Fruit fly (Drosophila melanogaster) whole organism, prepupa: ENCODE measurements around the gene Pld3.
A peak's percentile ranks its signal among the peaks of the same experiment; 100 is the strongest.

Experiments
- CG1621 ChIP-seq: fragments of 200-800 bp; sonication (Bioruptor generic); optimal IDR thresholded peaks from 3 replicates; lab custom pipeline; 2018; ENCODE audit warnings: missing biosample characterization, mild to moderate bottlenecking, missing genetic modification characterization
- CG16779 ChIP-seq: fragments of 200-800 bp; sonication (Bioruptor generic); optimal IDR thresholded peaks from 3 replicates; lab custom pipeline; 2017; ENCODE audit warnings: missing biosample characterization, mild to moderate bottlenecking, missing genetic modification characterization
- OdsH ChIP-seq: fragments of 200-800 bp; sonication (Bioruptor generic); optimal IDR thresholded peaks from 3 replicates; lab custom pipeline; 2016; ENCODE audit warnings: missing biosample characterization, missing genetic modification characterization
- fkh ChIP-seq: fragments of 200-800 bp; sonication (Bioruptor generic); optimal IDR thresholded peaks from 3 replicates; lab custom pipeline; 2017; ENCODE audit warnings: missing biosample characterization, mild to moderate bottlenecking, missing genetic modification characterization, moderate library complexity
- lz ChIP-seq: fragments of 200-800 bp; sonication (Bioruptor generic); optimal IDR thresholded peaks from 3 replicates; lab custom pipeline; 2016; ENCODE audit warnings: missing biosample characterization, missing genetic modification characterization

DNA sequence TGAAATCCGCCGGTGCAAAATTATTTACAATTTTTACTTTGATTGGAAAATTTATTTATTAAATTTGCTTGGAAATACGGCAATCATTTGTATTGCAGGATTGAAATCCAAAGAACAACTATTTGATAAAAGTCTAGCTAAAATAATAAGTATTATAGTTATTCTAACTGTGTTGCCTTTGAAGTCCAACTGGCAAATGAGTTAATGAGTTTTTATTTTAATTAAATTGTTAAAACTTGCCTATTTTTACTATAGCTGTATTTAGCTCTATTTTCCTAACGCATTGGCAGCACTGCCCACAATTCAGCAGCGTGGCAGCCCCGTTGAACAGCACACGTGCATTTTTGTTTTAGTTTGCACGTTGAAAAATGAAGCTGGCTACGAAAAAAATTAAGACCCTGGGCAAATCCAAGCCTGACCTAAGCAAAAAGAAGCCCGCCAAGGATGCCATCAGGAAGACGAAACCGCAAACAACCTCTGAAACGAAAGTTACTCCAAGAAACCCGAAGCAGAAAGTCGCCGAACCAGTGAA lies 4.7 kb downstream of the Pld3 start, which contains the start of gene Noc2:
- no peak for TF ChIP-seq fkh (GFP tag; lab: Kevin White, UChicago)
- TF ChIP-seq lz (GFP tag; lab: Kevin White, UChicago) = peak; percentile 46
- TF ChIP-seq CG16779 (tag; lab: Kevin White, UChicago) = no peak
- TF ChIP-seq CG1621 (tag; lab: Kevin White, UChicago) = no peak
- peak; percentile 55 for TF ChIP-seq OdsH (GFP tag; lab: Kevin White, UChicago)
